Fruit fly (Drosophila melanogaster) whole organism, prepupa: ENCODE measurements around the gene CG31178.

Experiments used
- CG10631 ChIP-seq: fragments of 200-800 bp; sonication (Bioruptor generic); optimal IDR thresholded peaks from 2 replicates; lab custom pipeline; 2016; ENCODE audit warnings: missing biosample characterization, missing genetic modification characterization
- CG10669 ChIP-seq: fragments of 200-800 bp; sonication (Bioruptor generic); optimal IDR thresholded peaks from 3 replicates; lab custom pipeline; 2018; ENCODE audit warnings: missing biosample characterization, mild to moderate bottlenecking, missing genetic modification characterization, moderate library complexity
- CG11294 ChIP-seq: fragments of 200-800 bp; sonication (Bioruptor generic); IDR thresholded peaks from 2 replicates; pipeline ENCODE4 v1.3.6; 2022; ENCODE audit warnings: missing biosample characterization, missing genetic modification characterization
- CG11762 ChIP-seq: fragments of 200-800 bp; sonication (Bioruptor generic); optimal IDR thresholded peaks from 3 replicates; lab custom pipeline; 2016; ENCODE audit warnings: missing biosample characterization, missing genetic modification characterization; ENCODE audit not compliant: insufficient read depth
- CG11902 ChIP-seq: fragments of 200-800 bp; sonication (Bioruptor generic); optimal IDR thresholded peaks from 3 replicates; lab custom pipeline; 2016; ENCODE audit warnings: missing biosample characterization, missing genetic modification characterization
- CG15336 ChIP-seq: fragments of 200-800 bp; sonication (Bioruptor generic); IDR thresholded peaks from 2 replicates; pipeline ENCODE4 v1.3.6; 2022; ENCODE audit warnings: missing biosample characterization, missing genetic modification characterization
- CG1621 ChIP-seq: fragments of 200-800 bp; sonication (Bioruptor generic); optimal IDR thresholded peaks from 3 replicates; lab custom pipeline; 2018; ENCODE audit warnings: missing biosample characterization, mild to moderate bottlenecking, missing genetic modification characterization
- CG16779 ChIP-seq: fragments of 200-800 bp; sonication (Bioruptor generic); optimal IDR thresholded peaks from 3 replicates; lab custom pipeline; 2017; ENCODE audit warnings: missing biosample characterization, mild to moderate bottlenecking, missing genetic modification characterization
- CG3032 ChIP-seq: fragments of 200-800 bp; optimal IDR thresholded peaks from 2 replicates; lab custom pipeline; 2019; ENCODE audit warnings: missing biosample characterization, mild to moderate bottlenecking, missing genetic modification characterization, moderate library complexity
- CG31627 ChIP-seq: fragments of 200-800 bp; sonication (Bioruptor generic); optimal IDR thresholded peaks from 3 replicates; lab custom pipeline; 2016; ENCODE audit warnings: missing biosample characterization, missing genetic modification characterization
- CG32006 ChIP-seq: fragments of 200-800 bp; sonication (Bioruptor generic); optimal IDR thresholded peaks from 3 replicates; lab custom pipeline; 2017; ENCODE audit warnings: missing biosample characterization, mild to moderate bottlenecking, missing genetic modification characterization
- CG3919 ChIP-seq: fragments of 200-800 bp; sonication (Bioruptor generic); optimal IDR thresholded peaks from 3 replicates; lab custom pipeline; 2016; ENCODE audit warnings: missing biosample characterization, missing genetic modification characterization
- CG4318 ChIP-seq: fragments of 200-800 bp; sonication (Bioruptor generic); optimal IDR thresholded peaks from 3 replicates; lab custom pipeline; 2017; ENCODE audit warnings: missing biosample characterization, mild to moderate bottlenecking, missing genetic modification characterization
- CG6163 ChIP-seq: fragments of 200-800 bp; sonication (Bioruptor generic); IDR thresholded peaks from 3 replicates; pipeline ENCODE4 v1.3.6; 2022; ENCODE audit warnings: missing biosample characterization, missing genetic modification characterization
- CG6276 ChIP-seq: fragments of 200-800 bp; sonication (Bioruptor generic); optimal IDR thresholded peaks from 2 replicates; lab custom pipeline; 2017; ENCODE audit warnings: missing biosample characterization, mild to moderate bottlenecking, missing genetic modification characterization
- CG6792 ChIP-seq: fragments of 200-800 bp; sonication (Bioruptor generic); optimal IDR thresholded peaks from 3 replicates; lab custom pipeline; 2016; ENCODE audit warnings: missing biosample characterization, missing genetic modification characterization
- CG6808 ChIP-seq: fragments of 200-800 bp; sonication (Bioruptor generic); optimal IDR thresholded peaks from 3 replicates; lab custom pipeline; 2017; ENCODE audit warnings: missing biosample characterization, missing genetic modification characterization, mild to moderate bottlenecking, moderate library complexity, missing genetic modification reagents
- CG6854 ChIP-seq: fragments of 200-800 bp; sonication (Bioruptor generic); optimal IDR thresholded peaks from 2 replicates; lab custom pipeline; 2017; ENCODE audit warnings: missing biosample characterization, mild to moderate bottlenecking, missing genetic modification characterization
- CG8119 ChIP-seq: fragments of 200-800 bp; sonication (Bioruptor generic); IDR thresholded peaks from 3 replicates; pipeline ENCODE4 v1.3.6; 2022; ENCODE audit warnings: missing biosample characterization, missing genetic modification characterization
- CG8319 ChIP-seq: fragments of 200-800 bp; sonication (Bioruptor generic); optimal IDR thresholded peaks from 3 replicates; lab custom pipeline; 2016; ENCODE audit warnings: missing biosample characterization, missing genetic modification characterization
- CG8632 ChIP-seq: fragments of 200-800 bp; sonication (Bioruptor generic); optimal IDR thresholded peaks from 3 replicates; lab custom pipeline; 2016; ENCODE audit warnings: missing biosample characterization, missing genetic modification characterization
- CG9139 ChIP-seq: fragments of 200-800 bp; sonication (Bioruptor generic); optimal IDR thresholded peaks from 3 replicates; lab custom pipeline; 2017; ENCODE audit warnings: missing biosample characterization, mild to moderate bottlenecking, missing genetic modification characterization
- Eip78C ChIP-seq: fragments of 200-800 bp; sonication (Bioruptor generic); peaks from one replicate; lab custom pipeline; 2016; ENCODE audit warnings: missing biosample characterization, missing genetic modification characterization
- Eip93F ChIP-seq: fragments of 200-800 bp; sonication (Bioruptor generic); optimal IDR thresholded peaks from 2 replicates; lab custom pipeline; 2016; ENCODE audit warnings: missing biosample characterization, mild to moderate bottlenecking, missing genetic modification characterization
- Ets21C ChIP-seq: fragments of 200-800 bp; sonication (Bioruptor generic); optimal IDR thresholded peaks from 3 replicates; lab custom pipeline; 2016; ENCODE audit warnings: missing biosample characterization, missing genetic modification characterization
- Ets96B ChIP-seq: fragments of 200-800 bp; optimal IDR thresholded peaks from 2 replicates; lab custom pipeline; 2019; ENCODE audit warnings: missing biosample characterization, mild to moderate bottlenecking, missing genetic modification characterization, moderate library complexity
- Hr38 ChIP-seq: sonication (Bioruptor generic); optimal IDR thresholded peaks from 2 replicates; lab custom pipeline; 2016; ENCODE audit warnings: missing biosample characterization, missing genetic modification characterization
- Hr39 ChIP-seq: fragments of 200-800 bp; sonication (Bioruptor generic); optimal IDR thresholded peaks from 2 replicates; lab custom pipeline; 2016; ENCODE audit warnings: missing biosample characterization, missing genetic modification characterization
- Hr4 ChIP-seq: fragments of 200-800 bp; sonication (Bioruptor generic); optimal IDR thresholded peaks from 3 replicates; lab custom pipeline; 2016; ENCODE audit warnings: missing biosample characterization, missing genetic modification characterization
- Lpt ChIP-seq: fragments of 200-800 bp; sonication (Bioruptor generic); optimal IDR thresholded peaks from 3 replicates; lab custom pipeline; 2016; ENCODE audit warnings: missing biosample characterization, missing genetic modification characterization
- Met ChIP-seq: fragments of 200-800 bp; sonication (Bioruptor generic); optimal IDR thresholded peaks from 3 replicates; lab custom pipeline; 2016; ENCODE audit warnings: missing biosample characterization, missing genetic modification characterization
- OdsH ChIP-seq: fragments of 200-800 bp; sonication (Bioruptor generic); optimal IDR thresholded peaks from 3 replicates; lab custom pipeline; 2016; ENCODE audit warnings: missing biosample characterization, missing genetic modification characterization
- Smox ChIP-seq: fragments of 200-800 bp; sonication (Bioruptor generic); optimal IDR thresholded peaks from 3 replicates; lab custom pipeline; 2016; ENCODE audit warnings: missing biosample characterization, missing genetic modification characterization
- Sox102F ChIP-seq: fragments of 200-800 bp; sonication (Bioruptor generic); optimal IDR thresholded peaks from 2 replicates; lab custom pipeline; 2016; ENCODE audit warnings: missing biosample characterization, mild to moderate bottlenecking, missing genetic modification characterization
- Sox14 ChIP-seq: fragments of 200-800 bp; sonication (Bioruptor generic); optimal IDR thresholded peaks from 3 replicates; lab custom pipeline; 2016; ENCODE audit warnings: missing biosample characterization, missing genetic modification characterization
- Sox15 ChIP-seq: fragments of 200-800 bp; sonication (Bioruptor generic); optimal IDR thresholded peaks from 3 replicates; lab custom pipeline; 2016; ENCODE audit warnings: missing biosample characterization, missing genetic modification characterization
- achi ChIP-seq: fragments of 200-800 bp; sonication (Bioruptor generic); optimal IDR thresholded peaks from 3 replicates; lab custom pipeline; 2016; ENCODE audit warnings: missing biosample characterization, missing genetic modification characterization
- acj6 ChIP-seq: fragments of 200-800 bp; sonication (Bioruptor generic); optimal IDR thresholded peaks from 3 replicates; lab custom pipeline; 2016; ENCODE audit warnings: missing biosample characterization, missing genetic modification characterization
- dac ChIP-seq: fragments of 200-800 bp; sonication (Bioruptor generic); optimal IDR thresholded peaks from 2 replicates; lab custom pipeline; 2017; ENCODE audit warnings: missing biosample characterization, mild to moderate bottlenecking, missing genetic modification characterization
- dsx ChIP-seq: fragments of 200-800 bp; optimal IDR thresholded peaks from 3 replicates; lab custom pipeline; 2019; ENCODE audit warnings: missing biosample characterization, mild to moderate bottlenecking, missing genetic modification characterization, moderate library complexity; ENCODE audit not compliant: poor library complexity, severe bottlenecking
- esn ChIP-seq: fragments of 200-800 bp; sonication (Bioruptor generic); optimal IDR thresholded peaks from 2 replicates; lab custom pipeline; 2016; ENCODE audit warnings: missing biosample characterization, mild to moderate bottlenecking, missing genetic modification characterization, moderate library complexity
- fd59A ChIP-seq: fragments of 200-800 bp; sonication (Bioruptor generic); optimal IDR thresholded peaks from 2 replicates; lab custom pipeline; 2017; ENCODE audit warnings: missing biosample characterization, mild to moderate bottlenecking, missing genetic modification characterization, missing genetic modification reagents
- fd85E ChIP-seq: fragments of 200-800 bp; sonication (Bioruptor generic); optimal IDR thresholded peaks from 3 replicates; lab custom pipeline; 2016; ENCODE audit warnings: missing biosample characterization, missing genetic modification characterization
- lz ChIP-seq: fragments of 200-800 bp; sonication (Bioruptor generic); optimal IDR thresholded peaks from 3 replicates; lab custom pipeline; 2016; ENCODE audit warnings: missing biosample characterization, missing genetic modification characterization
- net ChIP-seq: fragments of 200-800 bp; sonication (Bioruptor generic); optimal IDR thresholded peaks from 3 replicates; lab custom pipeline; 2016; ENCODE audit warnings: missing biosample characterization, missing genetic modification characterization
- pdm3 ChIP-seq: fragments of 200-800 bp; sonication (Bioruptor generic); optimal IDR thresholded peaks from 3 replicates; lab custom pipeline; 2016; ENCODE audit warnings: missing biosample characterization, missing genetic modification characterization
- salr ChIP-seq, 2 experiments: fragments of 200-800 bp; sonication (Bioruptor generic); optimal IDR thresholded peaks; 3 replicates each; lab custom pipeline; 2016 to 2018; ENCODE audit warnings: missing biosample characterization in 2 of 2, missing genetic modification characterization in 2 of 2, mild to moderate bottlenecking in 1 of 2
- svp ChIP-seq: fragments of 200-800 bp; sonication (Bioruptor generic); peaks from one replicate; lab custom pipeline; 2016; ENCODE audit warnings: missing biosample characterization, missing genetic modification characterization
- topi ChIP-seq: fragments of 200-800 bp; sonication (Bioruptor generic); optimal IDR thresholded peaks from 3 replicates; lab custom pipeline; 2016; ENCODE audit warnings: missing biosample characterization, missing genetic modification characterization
- vri ChIP-seq: fragments of 200-800 bp; sonication (Bioruptor generic); optimal IDR thresholded peaks from 3 replicates; lab custom pipeline; 2016; ENCODE audit warnings: missing biosample characterization, mild to moderate bottlenecking, missing genetic modification characterization

Gene CG31178

dm6 chr3R:21892450-21892849 is 18.9 kb downstream of the CG31178 start (continued):
- TF ChIP-seq CG9139 (no peak), topi (no peak), CG6163 (GFP tag; lab: Robert Waterston, UW) (peak; percentile 56; the same call in 2 of the 3 replicates), CG10631 (GFP tag; lab: Kevin White, UChicago) (no peak), svp (GFP tag; lab: Kevin White, UChicago) (peak; percentile 32)

- TF ChIP-seq CG10669 (GFP tag; lab: Kevin White, UChicago): peak; percentile 69
- peak; percentile 65 for TF ChIP-seq CG11294 (GFP tag; lab: Robert Waterston, UW)
- peak; percentile 73 for TF ChIP-seq fd59A (GFP tag; lab: Kevin White, UChicago)
- TF ChIP-seq CG15336 (GFP tag; lab: Robert Waterston, UW): peak; percentile 92
- TF ChIP-seq Ets21C (GFP tag; lab: Kevin White, UChicago): no peak
- TF ChIP-seq Eip78C (GFP tag; lab: Kevin White, UChicago): peak; percentile 91
- TF ChIP-seq Lpt (GFP tag; lab: Kevin White, UChicago): peak; percentile 86
- peak; percentile 70 for TF ChIP-seq CG16779 (tag; lab: Kevin White, UChicago)
- TF ChIP-seq lz (GFP tag; lab: Kevin White, UChicago): peak; percentile 22
- peak; percentile 12 for TF ChIP-seq topi
- TF ChIP-seq pdm3 (GFP tag; lab: Kevin White, UChicago): peak; percentile 69
- TF ChIP-seq OdsH (GFP tag; lab: Kevin White, UChicago): peak; percentile 80
- TF ChIP-seq achi (GFP tag; lab: Kevin White, UChicago): peak; percentile 84
- TF ChIP-seq CG6276 (GFP tag; lab: Kevin White, UChicago): peak; percentile 87
- peak; percentile 64 for TF ChIP-seq svp (GFP tag; lab: Kevin White, UChicago)
- no peak for TF ChIP-seq Hr39
- TF ChIP-seq CG3919 (GFP tag; lab: Kevin White, UChicago): peak; percentile 81
- peak; percentile 86 for TF ChIP-seq dsx (GFP tag; lab: Kevin White, UChicago)
- peak; percentile 88 for TF ChIP-seq Ets96B (tag; lab: Kevin White, UChicago)
- TF ChIP-seq Smox (GFP tag; lab: Kevin White, UChicago): no peak
- TF ChIP-seq CG11762: peak; percentile 71
- TF ChIP-seq Hr4 (GFP tag; lab: Kevin White, UChicago): peak; percentile 90
- peak; percentile 73 for TF ChIP-seq CG1621 (tag; lab: Kevin White, UChicago)
- TF ChIP-seq Sox14 (GFP tag; lab: Kevin White, UChicago): peak; percentile 57
- peak; percentile 58 for TF ChIP-seq CG8632 (GFP tag; lab: Kevin White, UChicago)
- no peak for TF ChIP-seq fd85E
- peak; percentile 35 for TF ChIP-seq CG9139
- TF ChIP-seq acj6 (GFP tag; lab: Kevin White, UChicago): peak; percentile 70
- TF ChIP-seq CG8119 (GFP tag; lab: Robert Waterston, UW): peak; percentile 94
- peak; percentile 81 for TF ChIP-seq dac
- no peak for TF ChIP-seq CG11902 (GFP tag; lab: Kevin White, UChicago)
- TF ChIP-seq esn: peak; percentile 14
- no peak for TF ChIP-seq vri
- no peak for TF ChIP-seq Eip93F (GFP tag; lab: Kevin White, UChicago)
- TF ChIP-seq Sox15 (GFP tag; lab: Kevin White, UChicago): peak; percentile 15
- TF ChIP-seq CG31627 (GFP tag; lab: Kevin White, UChicago): no peak
- TF ChIP-seq Sox102F (GFP tag; lab: Kevin White, UChicago): no peak
- TF ChIP-seq CG6792: peak; percentile 45
- TF ChIP-seq CG6808 (GFP tag; lab: Kevin White, UChicago): peak; percentile 78
- peak; percentile 83 for TF ChIP-seq CG3032 (tag; lab: Kevin White, UChicago)
- TF ChIP-seq CG10631 (GFP tag; lab: Kevin White, UChicago): peak; percentile 88
- TF ChIP-seq Met (GFP tag; lab: Kevin White, UChicago): peak; percentile 23
- TF ChIP-seq CG4318 (GFP tag; lab: Kevin White, UChicago): peak; percentile 89
- no peak for TF ChIP-seq Hr38
- peak; percentile 48 for TF ChIP-seq CG8319 (GFP tag; lab: Kevin White, UChicago)
- peak; percentile 76 for TF ChIP-seq net
- peak; percentile 96 for TF ChIP-seq CG32006 (GFP tag; lab: Kevin White, UChicago)
- TF ChIP-seq salr (GFP tag; optimal IDR thresholded peaks at IDR 0.05; lab: Kevin White, UChicago): peak; percentile 36 to 88
- no peak for TF ChIP-seq CG6854 (GFP tag; lab: Kevin White, UChicago)
These were observed 20.4 kb downstream of the CG31178 start for dm6 chr3R:21893929-21894328.
